Fruit fly (Drosophila melanogaster): ENCODE data around the gene Sox21b.

DNA sequence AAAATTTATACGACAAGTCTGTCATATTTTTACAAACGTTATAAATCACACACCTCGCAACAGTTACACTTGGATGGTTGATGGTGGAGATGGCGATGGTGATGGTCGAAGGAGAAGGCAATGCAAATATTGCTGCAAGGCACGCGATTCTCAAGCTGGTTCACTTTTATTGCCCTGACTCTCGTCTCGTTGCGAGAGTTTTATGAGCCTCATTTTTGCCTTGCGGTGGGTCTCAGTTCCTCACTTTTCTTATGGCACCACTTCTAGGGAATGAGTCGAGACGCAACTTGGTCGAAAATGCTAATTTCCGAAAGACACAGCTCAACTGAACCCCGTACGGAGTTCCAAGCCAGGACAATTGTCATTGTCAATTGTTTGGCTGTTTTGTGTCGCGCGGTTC, 23.8 kb upstream of the Sox21b start:
- TF ChIP-seq fd102C (GFP tag; optimal IDR thresholded peaks at IDR 0.05) (no peak), CG10209 (GFP tag; optimal IDR thresholded peaks at IDR 0.05) (no peak), CG34224 (GFP tag; IDR thresholded peaks at IDR 0.05; ENCODE audit: partially characterized antibody) (no peak), p53 (GFP tag; optimal IDR thresholded peaks at IDR 0.05) (no peak)
